Worm (Caenorhabditis elegans) whole organism, mixed stage, embryonic: Measurements from ENCODE around the gene txdc-9.

Source experiments
- M03D4.4 ChIP-seq: sonication (generic microtip); optimal IDR thresholded peaks from 2 replicates; lab custom pipeline; 2017; ENCODE audit warnings: mild to moderate bottlenecking, missing genetic modification characterization, missing compliant biosample characterization
- bed-3 ChIP-seq: fragments of 200-800 bp; sonication (Bioruptor generic); optimal IDR thresholded peaks from 3 replicates; lab custom pipeline; 2018; ENCODE audit warnings: mild to moderate bottlenecking, missing genetic modification characterization, moderate library complexity, missing compliant biosample characterization
- blmp-1 ChIP-seq: fragments of 150-350 bp; optimal IDR thresholded peaks from 2 replicates; lab custom pipeline; 2014; ENCODE audit warnings: missing biosample characterization, missing genetic modification characterization
- ceh-39 ChIP-seq: fragments of 150-350 bp; optimal IDR thresholded peaks from 2 replicates; lab custom pipeline; 2014; ENCODE audit warnings: missing biosample characterization, missing genetic modification characterization
- ceh-43 ChIP-seq: fragments of 200-800 bp; sonication (Bioruptor generic); optimal IDR thresholded peaks from 2 replicates; lab custom pipeline; 2018; ENCODE audit warnings: mild to moderate bottlenecking, missing genetic modification characterization, moderate library complexity, missing compliant biosample characterization
- ceh-83 ChIP-seq: fragments of 200-800 bp; sonication (Bioruptor generic); optimal IDR thresholded peaks from 2 replicates; lab custom pipeline; 2018; ENCODE audit warnings: mild to moderate bottlenecking, missing genetic modification characterization, missing compliant biosample characterization
- ces-1 ChIP-seq: fragments of 150-350 bp; optimal IDR thresholded peaks from 2 replicates; lab custom pipeline; 2014; ENCODE audit warnings: missing biosample characterization, missing genetic modification reagents, missing genetic modification characterization
- cnd-1 ChIP-seq: fragments of 200-800 bp; sonication (Bioruptor generic); optimal IDR thresholded peaks from 2 replicates; lab custom pipeline; 2018; ENCODE audit warnings: mild to moderate bottlenecking, missing genetic modification characterization, missing compliant biosample characterization
- elt-1 ChIP-seq: sonication (generic microtip); optimal IDR thresholded peaks from 2 replicates; lab custom pipeline; 2017; ENCODE audit warnings: missing genetic modification characterization, mild to moderate bottlenecking, missing compliant biosample characterization, antibody characterized with exemption, moderate library complexity, borderline replicate concordance; ENCODE audit not compliant: insufficient read depth
- elt-3 ChIP-seq: fragments of 150-350 bp; optimal IDR thresholded peaks from 2 replicates; lab custom pipeline; 2014; ENCODE audit warnings: missing biosample characterization, missing genetic modification characterization
- flh-1 ChIP-seq: fragments of 200-800 bp; sonication (Bioruptor generic); optimal IDR thresholded peaks from 2 replicates; lab custom pipeline; 2018; ENCODE audit warnings: mild to moderate bottlenecking, missing genetic modification characterization, moderate library complexity, missing compliant biosample characterization
- ham-2 ChIP-seq: fragments of 200-800 bp; sonication (Bioruptor generic); optimal IDR thresholded peaks from 2 replicates; lab custom pipeline; 2018; ENCODE audit warnings: mild to moderate bottlenecking, missing genetic modification characterization, missing compliant biosample characterization
- hlh-1 ChIP-seq: fragments of 150-350 bp; optimal IDR thresholded peaks from 2 replicates; lab custom pipeline; 2014; ENCODE audit warnings: missing biosample characterization, missing genetic modification reagents, missing genetic modification characterization
- lin-13 ChIP-seq: fragments of 150-350 bp; optimal IDR thresholded peaks from 2 replicates; lab custom pipeline; 2014; ENCODE audit warnings: missing biosample characterization, missing genetic modification characterization
- lin-32 ChIP-seq: fragments of 200-800 bp; sonication (Bioruptor generic); optimal IDR thresholded peaks from 2 replicates; lab custom pipeline; 2018; ENCODE audit warnings: mild to moderate bottlenecking, missing genetic modification characterization, missing compliant biosample characterization
- lsy-2 ChIP-seq: fragments of 150-350 bp; optimal IDR thresholded peaks from 2 replicates; lab custom pipeline; 2014; ENCODE audit warnings: missing biosample characterization, missing genetic modification characterization
- mab-5 ChIP-seq: fragments of 150-350 bp; optimal IDR thresholded peaks from 2 replicates; lab custom pipeline; 2014; ENCODE audit warnings: missing biosample characterization, missing genetic modification characterization
- mep-1 ChIP-seq: fragments of 150-350 bp; optimal IDR thresholded peaks from 2 replicates; lab custom pipeline; 2017; ENCODE audit warnings: missing biosample characterization, missing genetic modification reagents, missing genetic modification characterization, inconsistent platforms
- mls-2 ChIP-seq: sonication (generic microtip); optimal IDR thresholded peaks from 2 replicates; lab custom pipeline; 2016; ENCODE audit warnings: mild to moderate bottlenecking, missing genetic modification characterization, moderate library complexity, missing compliant biosample characterization
- nhr-12 ChIP-seq: fragments of 150-350 bp; optimal IDR thresholded peaks from 2 replicates; lab custom pipeline; 2014; ENCODE audit warnings: missing biosample characterization, missing genetic modification characterization
- nhr-2 ChIP-seq: fragments of 150-350 bp; optimal IDR thresholded peaks from 2 replicates; lab custom pipeline; 2014; ENCODE audit warnings: missing biosample characterization, missing genetic modification characterization
- nhr-237 ChIP-seq: fragments of 150-350 bp; optimal IDR thresholded peaks from 2 replicates; lab custom pipeline; 2014; ENCODE audit warnings: missing biosample characterization, missing genetic modification characterization
- nhr-28 ChIP-seq: fragments of 150-350 bp; optimal IDR thresholded peaks from 2 replicates; lab custom pipeline; 2014; ENCODE audit warnings: missing biosample characterization, missing genetic modification characterization
- nhr-76 ChIP-seq: sonication (generic microtip); optimal IDR thresholded peaks from 2 replicates; lab custom pipeline; 2017; ENCODE audit warnings: missing biosample characterization, missing genetic modification characterization
- pha-4 ChIP-seq: fragments of 150-350 bp; optimal IDR thresholded peaks from 2 replicates; lab custom pipeline; 2018; ENCODE audit warnings: missing biosample characterization, missing genetic modification reagents, missing genetic modification characterization
- sem-2 ChIP-seq: fragments of 200-800 bp; sonication (Bioruptor generic); optimal IDR thresholded peaks from 2 replicates; lab custom pipeline; 2018; ENCODE audit warnings: mild to moderate bottlenecking, missing genetic modification characterization, missing compliant biosample characterization
- snpc-4 ChIP-seq: fragments of 150-350 bp; optimal IDR thresholded peaks from 2 replicates; lab custom pipeline; 2014; ENCODE audit warnings: missing biosample characterization, missing genetic modification characterization
- sptf-1 ChIP-seq: sonication (generic microtip); optimal IDR thresholded peaks from 2 replicates; lab custom pipeline; 2017; ENCODE audit warnings: mild to moderate bottlenecking, missing genetic modification characterization, moderate library complexity, missing compliant biosample characterization
- tbx-8 ChIP-seq: fragments of 200-800 bp; sonication (Bioruptor generic); optimal IDR thresholded peaks from 2 replicates; lab custom pipeline; 2018; ENCODE audit warnings: mild to moderate bottlenecking, missing genetic modification characterization, moderate library complexity, missing compliant biosample characterization
- unc-120 ChIP-seq: sonication (generic microtip); optimal IDR thresholded peaks from 2 replicates; lab custom pipeline; 2017; ENCODE audit warnings: missing genetic modification characterization, missing compliant biosample characterization; ENCODE audit not compliant: poor library complexity, severe bottlenecking
- unc-62 ChIP-seq: fragments of 150-350 bp; optimal IDR thresholded peaks from 2 replicates; lab custom pipeline; 2014; ENCODE audit warnings: missing biosample characterization, missing genetic modification reagents, missing genetic modification characterization
- zip-8 ChIP-seq: fragments of 150-350 bp; optimal IDR thresholded peaks from 2 replicates; lab custom pipeline; 2014; ENCODE audit warnings: missing biosample characterization, missing genetic modification characterization

The txdc-9 gene

ce11 chrIII:6431766-6432228 is at the start of gene txdc-9, which contains the start of gene mrps-17:
txdc-9 (plus strand) TSS chrIII:6432178.
mrps-17 (minus strand) TSS chrIII:6431798.
- TF ChIP-seq nhr-2 (no peak), M03D4.4 (no peak), sem-2 (no peak), ceh-39 (no peak), tbx-8 (GFP tag; lab: Kevin White, UChicago) (no peak), unc-62 (GFP tag; lab: Kevin White, UChicago) (no peak), ham-2 (GFP tag; lab: Kevin White, UChicago) (peak; percentile 70), nhr-237 (tag; lab: Kevin White, UChicago) (no peak), ces-1 (GFP tag; lab: Kevin White, UChicago) (peak; percentile 99), nhr-12 (tag; lab: Kevin White, UChicago) (no peak), pha-4 (tag; lab: Kevin White, UChicago) (peak; percentile 86), mls-2 (tag; lab: Kevin White, UChicago) (no peak), unc-120 (tag; lab: Kevin White, UChicago) (no peak), bed-3 (no peak), ceh-43 (GFP tag; lab: Kevin White, UChicago) (peak; percentile 80), nhr-76 (no peak), blmp-1 (no peak), elt-1 (tag; lab: Kevin White, UChicago) (no peak), hlh-1 (tag; lab: Kevin White, UChicago) (peak; percentile 30), lsy-2 (tag; lab: Kevin White, UChicago) (peak; percentile 81), sptf-1 (tag; lab: Kevin White, UChicago) (peak; percentile 55), lin-32 (GFP tag; lab: Kevin White, UChicago) (no peak), lin-13 (peak; percentile 48), cnd-1 (tag; lab: Kevin White, UChicago) (no peak), mab-5 (no peak), snpc-4 (tag; lab: Kevin White, UChicago) (no peak), mep-1 (peak; percentile 75), ceh-83 (no peak), elt-3 (tag; lab: Kevin White, UChicago) (no peak)

- TF ChIP-seq nhr-28 (tag; lab: Kevin White, UChicago) (no peak), tbx-8 (GFP tag; lab: Kevin White, UChicago) (no peak), lsy-2 (tag; lab: Kevin White, UChicago) (peak; percentile 95)
- TF ChIP-seq, all 35 proteins: peak for 1
Observed at ce11 chrIII:6382987-6383602, 48.9 kb upstream of the txdc-9 start, which contains the start of gene let-716. let-716 (plus strand) TSS chrIII:6383552.

DNA sequence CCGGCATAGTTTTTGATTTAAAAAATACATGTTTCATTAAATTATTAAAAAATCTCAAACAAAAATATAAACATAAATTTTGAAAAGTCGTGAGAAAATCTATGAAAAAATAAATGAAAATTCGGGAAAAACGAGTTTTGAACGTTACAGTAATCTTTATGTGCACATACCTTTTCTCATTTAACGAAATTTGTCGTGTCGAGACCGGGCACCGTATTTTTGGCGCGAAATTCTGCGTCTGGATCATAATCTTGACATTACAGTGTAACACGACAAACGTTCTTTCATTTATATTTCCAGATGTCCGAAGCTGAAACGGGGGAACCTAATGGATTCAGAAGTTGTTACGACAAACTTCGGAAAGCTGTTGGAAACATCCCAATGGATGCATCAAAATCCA is 42.4 kb upstream of the txdc-9 start, which contains the start of gene C16A3.2:
Gene C16A3.2 (plus strand): TSS at position 301 of the 400 bp plus-strand sequence.
- TF ChIP-seq lin-13 (no peak), lsy-2 (tag; lab: Kevin White, UChicago) (no peak), sem-2 (no peak)

DNA sequence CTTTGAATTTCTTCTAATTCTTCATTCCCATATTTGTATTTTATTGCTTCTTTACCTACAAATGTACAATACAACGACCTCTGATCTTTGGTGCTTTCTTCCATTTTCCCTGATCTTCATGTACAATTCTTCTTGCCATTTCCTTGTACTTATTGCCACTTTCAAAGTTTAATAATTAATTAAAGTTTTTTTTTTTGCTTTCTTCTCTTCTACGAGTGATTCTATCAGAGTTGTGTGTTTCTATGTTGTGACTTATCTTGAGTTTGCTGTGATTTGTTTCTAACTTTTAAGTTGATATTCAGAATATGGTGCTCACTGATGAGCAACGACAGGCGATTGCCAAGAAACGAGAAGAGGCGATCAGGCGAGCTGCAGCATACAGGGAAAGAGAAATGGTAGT is 41.3 kb upstream of the txdc-9 start, which contains the start of gene smrc-1:
Gene smrc-1 (plus strand): TSS at position 301 of the 400 bp plus-strand sequence.
- TF ChIP-seq ceh-83 (no peak), nhr-237 (tag; lab: Kevin White, UChicago) (no peak), bed-3 (no peak), ceh-39 (no peak), M03D4.4 (no peak), sem-2 (no peak), unc-120 (tag; lab: Kevin White, UChicago) (no peak), pha-4 (tag; lab: Kevin White, UChicago) (no peak), mab-5 (no peak), cnd-1 (tag; lab: Kevin White, UChicago) (no peak), nhr-28 (tag; lab: Kevin White, UChicago) (no peak), zip-8 (tag; lab: Kevin White, UChicago) (no peak), mep-1 (no peak), flh-1 (no peak), ceh-43 (GFP tag; lab: Kevin White, UChicago) (no peak), ces-1 (GFP tag; lab: Kevin White, UChicago) (no peak), ham-2 (GFP tag; lab: Kevin White, UChicago) (no peak), blmp-1 (no peak), hlh-1 (tag; lab: Kevin White, UChicago) (no peak)
